Fruit fly (Drosophila melanogaster) ovary, adult (tissue): ENCODE measurements around the gene tctn.
A peak's percentile ranks its signal among the peaks of the same experiment; 100 is the strongest.

ENCODE experiments used
- CG17801 ChIP-seq: fragments of 200-800 bp; optimal IDR thresholded peaks from 2 replicates; lab custom pipeline; 2019; ENCODE audit warnings: missing biosample characterization, mild to moderate bottlenecking, missing genetic modification characterization, moderate library complexity; ENCODE audit not compliant: partially characterized antibody

The tctn gene

dm6 chr2L:6086771-6087170, 43.7 kb downstream of the tctn start:
- TF ChIP-seq CG17801 (GFP tag; lab: Kevin White, UChicago) = no peak

- TF ChIP-seq CG17801 (GFP tag; lab: Kevin White, UChicago) = no peak
Observed at dm6 chr2L:6085733-6086317, 44.6 kb downstream of the tctn start.

- no peak for TF ChIP-seq CG17801 (GFP tag; lab: Kevin White, UChicago)
Observed at dm6 chr2L:6084694-6085093, 45.8 kb downstream of the tctn start.

dm6 chr2L:6082936-6083627, 47.4 kb downstream of the tctn start:
- TF ChIP-seq CG17801 (GFP tag; lab: Kevin White, UChicago) = peak; percentile 28

- TF ChIP-seq CG17801 (GFP tag; lab: Kevin White, UChicago) = no peak
Observed at dm6 chr2L:6082157-6082645, 48.2 kb downstream of the tctn start, which contains the start of gene Kr-h1. TSS of gene Kr-h1 (plus strand) at chr2L:6082603.

- no peak for TF ChIP-seq CG17801 (GFP tag; lab: Kevin White, UChicago)
Observed at dm6 chr2L:6081134-6081832, 49.2 kb downstream of the tctn start.

- no peak for TF ChIP-seq CG17801 (GFP tag; lab: Kevin White, UChicago)
Observed at dm6 chr2L:6080329-6080728, 50.1 kb downstream of the tctn start.

- peak; percentile 2 for TF ChIP-seq CG17801 (GFP tag; lab: Kevin White, UChicago)
Observed at dm6 chr2L:6078757-6079351, 51.6 kb downstream of the tctn start.
